Fruit fly (Drosophila melanogaster) whole organism, embryonic: ENCODE data around the gene CG15362.

Experiments used
- CG10274 ChIP-seq: fragments of 200-800 bp; sonication (Bioruptor generic); optimal IDR thresholded peaks from 3 replicates; lab custom pipeline; 2017; ENCODE audit warnings: missing biosample characterization, mild to moderate bottlenecking, missing genetic modification characterization
- CG10431 ChIP-seq: fragments of 200-800 bp; sonication (Bioruptor generic); optimal IDR thresholded peaks from 3 replicates; lab custom pipeline; 2018; ENCODE audit warnings: missing biosample characterization, mild to moderate bottlenecking, missing genetic modification characterization
- CG11085 ChIP-seq: fragments of 200-800 bp; sonication (Bioruptor generic); IDR thresholded peaks from 2 replicates; pipeline ENCODE4 v1.3.6; 2022; ENCODE audit warnings: missing biosample characterization, missing genetic modification characterization
- CG11695 ChIP-seq: fragments of 200-800 bp; sonication (Bioruptor generic); IDR thresholded peaks from 3 replicates; pipeline ENCODE4 v1.3.6; 2022; ENCODE audit warnings: missing biosample characterization, missing genetic modification characterization
- CG14965 ChIP-seq: fragments of 200-800 bp; sonication (Bioruptor generic); optimal IDR thresholded peaks from 2 replicates; lab custom pipeline; 2016; ENCODE audit warnings: missing biosample characterization, missing genetic modification characterization, borderline replicate concordance
- CG18262 ChIP-seq: fragments of 200-800 bp; optimal IDR thresholded peaks from 3 replicates; lab custom pipeline; 2019; ENCODE audit warnings: missing biosample characterization, mild to moderate bottlenecking, missing genetic modification characterization, moderate library complexity
- CG2678 ChIP-seq: fragments of 200-800 bp; sonication (Bioruptor generic); optimal IDR thresholded peaks from 3 replicates; lab custom pipeline; 2019; ENCODE audit warnings: missing biosample characterization, mild to moderate bottlenecking, missing genetic modification characterization, moderate library complexity
- CG30431 ChIP-seq: fragments of 200-800 bp; sonication (Bioruptor generic); optimal IDR thresholded peaks from 2 replicates; lab custom pipeline; 2017; ENCODE audit warnings: missing biosample characterization, missing genetic modification characterization
- CG32532 ChIP-seq: fragments of 200-800 bp; sonication (Bioruptor generic); IDR thresholded peaks from 2 replicates; pipeline ENCODE4 v1.3.6; 2022; ENCODE audit warnings: missing biosample characterization, missing genetic modification characterization
- CG3995 ChIP-seq: fragments of 200-800 bp; sonication (Bioruptor generic); optimal IDR thresholded peaks from 3 replicates; lab custom pipeline; 2016; ENCODE audit warnings: missing biosample characterization, missing genetic modification characterization
- CG43689 ChIP-seq: fragments of 200-800 bp; sonication (Bioruptor generic); IDR thresholded peaks from 2 replicates; pipeline ENCODE4 v1.3.6; 2022; ENCODE audit warnings: missing biosample characterization, missing genetic modification characterization
- CG4617 ChIP-seq: fragments of 200-800 bp; sonication (Bioruptor generic); optimal IDR thresholded peaks from 3 replicates; lab custom pipeline; 2016; ENCODE audit warnings: missing biosample characterization, missing genetic modification characterization, borderline replicate concordance
- CG6854 ChIP-seq: fragments of 200-800 bp; sonication (Bioruptor generic); optimal IDR thresholded peaks from 3 replicates; lab custom pipeline; 2017; ENCODE audit warnings: missing biosample characterization, mild to moderate bottlenecking, missing genetic modification characterization
- CG7271 ChIP-seq: fragments of 200-800 bp; sonication (Bioruptor generic); optimal IDR thresholded peaks from 2 replicates; lab custom pipeline; 2018; ENCODE audit warnings: missing biosample characterization, mild to moderate bottlenecking, missing genetic modification characterization, moderate library complexity
- CG8281 ChIP-seq: fragments of 200-800 bp; sonication (Bioruptor generic); optimal IDR thresholded peaks from 2 replicates; lab custom pipeline; 2018; ENCODE audit warnings: missing biosample characterization, mild to moderate bottlenecking, missing genetic modification characterization, moderate library complexity
- D ChIP-seq, 2 experiments: fragments of 200-800 bp in 1 of 2; fragments of >200 bp in 1 of 2; sonication (Bioruptor generic) in 1 of 2; optimal IDR thresholded peaks; 2 replicates in 1 of 2; 3 replicates in 1 of 2; lab custom pipeline; 2017; ENCODE audit warnings: mild to moderate bottlenecking in 1 of 2, missing biosample characterization in 1 of 2, missing genetic modification characterization in 1 of 2, missing genetic modification reagents in 1 of 2
- Fer1 ChIP-seq: fragments of 200-800 bp; sonication (Bioruptor generic); optimal IDR thresholded peaks from 2 replicates; lab custom pipeline; 2017; ENCODE audit warnings: missing biosample characterization, mild to moderate bottlenecking, missing genetic modification characterization
- HLHmδ ChIP-seq: fragments of 200-800 bp; sonication (Bioruptor generic); optimal IDR thresholded peaks from 2 replicates; lab custom pipeline; 2018; ENCODE audit warnings: missing biosample characterization, mild to moderate bottlenecking, missing genetic modification characterization, moderate library complexity
- HmgZ ChIP-seq: fragments of 200-800 bp; sonication (Bioruptor generic); optimal IDR thresholded peaks from 2 replicates; lab custom pipeline; 2018; ENCODE audit warnings: missing biosample characterization, mild to moderate bottlenecking, missing genetic modification characterization
- NFAT ChIP-seq: fragments of 200-800 bp; sonication (Bioruptor generic); IDR thresholded peaks from 2 replicates; pipeline ENCODE4 v1.3.6; 2022; ENCODE audit warnings: missing biosample characterization, missing genetic modification characterization
- Nf-YC ChIP-seq: fragments of 200-800 bp; optimal IDR thresholded peaks from 3 replicates; lab custom pipeline; 2019; ENCODE audit warnings: missing biosample characterization, mild to moderate bottlenecking, missing genetic modification characterization, moderate library complexity
- NfI ChIP-seq: fragments of 200-800 bp; sonication (Bioruptor generic); optimal IDR thresholded peaks from 3 replicates; lab custom pipeline; 2018; ENCODE audit warnings: missing biosample characterization, mild to moderate bottlenecking, missing genetic modification characterization, moderate library complexity
- PHDP ChIP-seq: fragments of 200-800 bp; sonication (Bioruptor generic); optimal IDR thresholded peaks from 3 replicates; lab custom pipeline; 2018; ENCODE audit warnings: missing biosample characterization, mild to moderate bottlenecking, missing genetic modification characterization, moderate library complexity
- Side ChIP-seq: fragments of 200-800 bp; sonication (Bioruptor generic); optimal IDR thresholded peaks from 2 replicates; lab custom pipeline; 2016; ENCODE audit warnings: missing biosample characterization, missing genetic modification characterization
- Ssrp ChIP-seq: fragments of 200-800 bp; sonication (Bioruptor generic); optimal IDR thresholded peaks from 2 replicates; lab custom pipeline; 2018; ENCODE audit warnings: missing biosample characterization, mild to moderate bottlenecking, missing genetic modification characterization, moderate library complexity
- Trl ChIP-seq, 3 experiments: fragments of >200 bp in 2 of 3; fragments of 200-800 bp in 1 of 3; sonication (Bioruptor generic) in 1 of 3; optimal IDR thresholded peaks; 2 replicates in 1 of 3; 3 replicates in 2 of 3; lab custom pipeline; 2016 to 2017; ENCODE audit warnings: missing biosample characterization in 1 of 3, missing genetic modification characterization in 1 of 3
- br ChIP-seq: fragments of >200 bp; optimal IDR thresholded peaks from 2 replicates; lab custom pipeline; 2017
- bsh ChIP-seq, 2 experiments: fragments of 200-800 bp; sonication (Bioruptor generic); optimal IDR thresholded peaks; 2 replicates each; lab custom pipeline; 2017 to 2018; ENCODE audit warnings: mild to moderate bottlenecking in 2 of 2, missing biosample characterization in 2 of 2, missing genetic modification characterization in 2 of 2, moderate library complexity in 1 of 2
- btn ChIP-seq: fragments of 200-800 bp; sonication (Bioruptor generic); optimal IDR thresholded peaks from 2 replicates; lab custom pipeline; 2016; ENCODE audit warnings: missing biosample characterization, missing genetic modification characterization
- croc ChIP-seq: fragments of 200-800 bp; sonication (Bioruptor generic); conservative IDR thresholded peaks from 3 replicates; pipeline ENCODE4 v1.3.6; 2022; ENCODE audit warnings: missing biosample characterization, missing genetic modification characterization
- cwo ChIP-seq: fragments of 200-800 bp; sonication (Bioruptor generic); optimal IDR thresholded peaks from 3 replicates; lab custom pipeline; 2017; ENCODE audit warnings: missing biosample characterization, missing genetic modification characterization, mild to moderate bottlenecking, moderate library complexity, missing genetic modification reagents
- danr ChIP-seq: fragments of 200-800 bp; sonication (Bioruptor generic); IDR thresholded peaks from 2 replicates; pipeline ENCODE4 v1.3.6; 2022; ENCODE audit warnings: missing biosample characterization, missing genetic modification characterization
- en ChIP-seq: fragments of 200-800 bp; sonication (Bioruptor generic); optimal IDR thresholded peaks from 2 replicates; lab custom pipeline; 2016; ENCODE audit warnings: missing biosample characterization, missing genetic modification characterization
- esg ChIP-seq: fragments of 200-800 bp; sonication (Bioruptor generic); conservative IDR thresholded peaks from 2 replicates; pipeline ENCODE4 v1.3.6; 2022; ENCODE audit warnings: missing biosample characterization, missing genetic modification characterization
- eve ChIP-seq, 2 experiments: fragments of >200 bp; optimal IDR thresholded peaks; 2 replicates each; lab custom pipeline; 2017; ENCODE audit warnings: missing biosample characterization in 2 of 2, missing genetic modification characterization in 2 of 2
- gem ChIP-seq: fragments of 200-800 bp; sonication (Bioruptor generic); optimal IDR thresholded peaks from 2 replicates; lab custom pipeline; 2019; ENCODE audit warnings: missing biosample characterization, mild to moderate bottlenecking, missing genetic modification characterization, moderate library complexity
- klu ChIP-seq: fragments of 200-800 bp; sonication (Bioruptor generic); IDR thresholded peaks from 2 replicates; pipeline ENCODE4 v1.3.6; 2022; ENCODE audit warnings: missing biosample characterization, missing genetic modification characterization
- lilli ChIP-seq: fragments of 200-800 bp; sonication (Bioruptor generic); optimal IDR thresholded peaks from 3 replicates; lab custom pipeline; 2016; ENCODE audit warnings: missing biosample characterization, missing genetic modification characterization
- luna ChIP-seq: fragments of 200-800 bp; sonication (Bioruptor generic); optimal IDR thresholded peaks from 2 replicates; lab custom pipeline; 2016; ENCODE audit warnings: missing biosample characterization, missing genetic modification characterization
- nerfin-1 ChIP-seq: fragments of 200-800 bp; sonication (Bioruptor generic); optimal IDR thresholded peaks from 3 replicates; lab custom pipeline; 2019; ENCODE audit warnings: missing biosample characterization, mild to moderate bottlenecking, missing genetic modification characterization, moderate library complexity
- nmo ChIP-seq: fragments of 200-800 bp; sonication (Bioruptor generic); optimal IDR thresholded peaks from 2 replicates; lab custom pipeline; 2018; ENCODE audit warnings: missing biosample characterization, mild to moderate bottlenecking, missing genetic modification characterization, moderate library complexity
- salm ChIP-seq: fragments of 200-800 bp; sonication (Bioruptor generic); optimal IDR thresholded peaks from 2 replicates; lab custom pipeline; 2018; ENCODE audit warnings: missing biosample characterization, mild to moderate bottlenecking, missing genetic modification characterization
- schlank ChIP-seq: fragments of 200-800 bp; sonication (Bioruptor generic); optimal IDR thresholded peaks from 2 replicates; lab custom pipeline; 2018; ENCODE audit warnings: missing biosample characterization, mild to moderate bottlenecking, missing genetic modification characterization
- scrt ChIP-seq: fragments of 200-800 bp; sonication (Bioruptor generic); optimal IDR thresholded peaks from 2 replicates; lab custom pipeline; 2018; ENCODE audit warnings: missing biosample characterization, mild to moderate bottlenecking, missing genetic modification characterization, moderate library complexity
- sens-2 ChIP-seq: fragments of 200-800 bp; sonication (Bioruptor generic); IDR thresholded peaks from 2 replicates; pipeline ENCODE4 v1.3.6; 2022; ENCODE audit warnings: missing biosample characterization, missing genetic modification characterization
- sna ChIP-seq: fragments of 200-800 bp; sonication (Bioruptor generic); IDR thresholded peaks from 2 replicates; pipeline ENCODE4 v1.3.6; 2022; ENCODE audit warnings: missing biosample characterization, missing genetic modification characterization; ENCODE audit not compliant: partially characterized antibody
- tio ChIP-seq: fragments of 200-800 bp; sonication (Bioruptor generic); optimal IDR thresholded peaks from 2 replicates; lab custom pipeline; 2017; ENCODE audit warnings: missing biosample characterization, missing genetic modification characterization, inconsistent platforms
- toy ChIP-seq: fragments of 200-800 bp; sonication (Bioruptor generic); IDR thresholded peaks from 2 replicates; pipeline ENCODE4 v1.3.6; 2022; ENCODE audit warnings: missing biosample characterization, missing genetic modification characterization
- tup ChIP-seq: fragments of 200-800 bp; sonication (Bioruptor generic); optimal IDR thresholded peaks from 2 replicates; lab custom pipeline; 2016; ENCODE audit warnings: missing biosample characterization, mild to moderate bottlenecking, missing genetic modification characterization, moderate library complexity

The CG15362 gene

dm6 chr2L:1980708-1981339 is at the start of gene CG15362, which contains the start of gene CG15356 (continued):
- TF ChIP-seq Side (GFP tag; lab: Kevin White, UChicago) (no peak), HLHmδ (GFP tag; lab: Kevin White, UChicago) (no peak), CG11085 (no peak), croc (GFP tag; lab: Robert Waterston, UW) (no peak), NfI (GFP tag; lab: Kevin White, UChicago) (peak; percentile 53), eve (GFP tag; optimal IDR thresholded peaks at IDR 0.05; lab: Kevin White, UChicago) (no peak), CG30431 (GFP tag; lab: Kevin White, UChicago) (no peak), tio (no peak), Nf-YC (tag; lab: Kevin White, UChicago) (peak; percentile 29), CG11695 (GFP tag; lab: Robert Waterston, UW) (0 out of 3 replicates have a peak, but pooled peaks have one; percentile 20), en (GFP tag; lab: Kevin White, UChicago) (no peak), nerfin-1 (tag; lab: Kevin White, UChicago) (no peak), NFAT (GFP tag; lab: Robert Waterston, UW) (peak; percentile 71), danr (GFP tag; lab: Robert Waterston, UW) (no peak), cwo (GFP tag; lab: Kevin White, UChicago) (no peak), scrt (no peak), salm (no peak), nmo (GFP tag; lab: Kevin White, UChicago) (peak; percentile 64), D (optimal IDR thresholded peaks at IDR 0.05; lab: Kevin White, UChicago) (no peak), D (GFP tag; optimal IDR thresholded peaks at IDR 0.05; lab: Kevin White, UChicago) (no peak), CG14965 (no peak), CG43689 (no peak), CG4617 (GFP tag; lab: Kevin White, UChicago) (peak; percentile 85), schlank (tag; lab: Kevin White, UChicago) (no peak), toy (GFP tag; lab: Robert Waterston, UW) (no peak), luna (no peak), klu (GFP tag; lab: Robert Waterston, UW) (no peak), CG6854 (GFP tag; lab: Kevin White, UChicago) (no peak), bsh (GFP tag; optimal IDR thresholded peaks at IDR 0.05; lab: Kevin White, UChicago) (peak in 1 of 2 experiments; percentile 4), HmgZ (peak; percentile 43), sna (peak; percentile 97), esg (no peak), Trl (optimal IDR thresholded peaks at IDR 0.05; lab: Kevin White, UChicago) (no peak), Trl (GFP tag; optimal IDR thresholded peaks at IDR 0.05; lab: Kevin White, UChicago) (no peak), lilli (peak; percentile 40), br (no peak), tup (no peak), CG2678 (no peak), CG3995 (GFP tag; lab: Kevin White, UChicago) (peak; percentile 88), Fer1 (GFP tag; lab: Kevin White, UChicago) (peak; percentile 30), Ssrp (tag; lab: Kevin White, UChicago) (no peak), CG32532 (GFP tag; lab: Robert Waterston, UW) (peak; percentile 58), CG18262 (tag; lab: Kevin White, UChicago) (peak; percentile 34), CG7271 (tag; lab: Kevin White, UChicago) (no peak), CG10274 (GFP tag; lab: Kevin White, UChicago) (no peak), sens-2 (GFP tag; lab: Robert Waterston, UW) (no peak), CG8281 (no peak), PHDP (tag; lab: Kevin White, UChicago) (peak; percentile 39), CG10431 (GFP tag; lab: Kevin White, UChicago) (no peak), btn (no peak), gem (tag; lab: Kevin White, UChicago) (no peak)
